Worm (Caenorhabditis elegans) whole organism, midembryonic: ENCODE data around the gene farl-11.

Experiments used
- T22C8.4 ChIP-seq: fragments of 200-800 bp; sonication (Bioruptor generic); IDR thresholded peaks from 2 replicates; pipeline ENCODE4 v1.3.6; 2022; ENCODE audit warnings: missing genetic modification characterization, missing compliant biosample characterization
- cog-1 ChIP-seq: sonication (generic microtip); optimal IDR thresholded peaks from 2 replicates; lab custom pipeline; 2016; ENCODE audit warnings: missing genetic modification characterization, missing compliant biosample characterization
- flt-1 ChIP-seq: fragments of 200-800 bp; sonication (Bioruptor generic); IDR thresholded peaks from 2 replicates; pipeline ENCODE4 v1.3.6; 2022; ENCODE audit warnings: missing genetic modification characterization, missing compliant biosample characterization
- klf-2 ChIP-seq: fragments of 200-800 bp; sonication (Bioruptor generic); conservative IDR thresholded peaks from 2 replicates; pipeline ENCODE4 v1.3.6; 2022; ENCODE audit warnings: missing genetic modification reagents, missing genetic modification characterization, missing compliant biosample characterization
- med-1 ChIP-seq: sonication (generic microtip); optimal IDR thresholded peaks from 2 replicates; lab custom pipeline; 2017; ENCODE audit warnings: missing genetic modification characterization, mild to moderate bottlenecking, missing compliant biosample characterization, antibody characterized with exemption, missing genetic modification reagents; ENCODE audit not compliant: insufficient read depth
- ref-1 ChIP-seq: fragments of 200-800 bp; sonication (Bioruptor generic); conservative IDR thresholded peaks from 2 replicates; pipeline ENCODE4 v1.3.6; 2022; ENCODE audit warnings: missing genetic modification reagents, missing genetic modification characterization, missing compliant biosample characterization
- tab-1 ChIP-seq: fragments of 200-800 bp; sonication (Bioruptor generic); IDR thresholded peaks from 2 replicates; pipeline ENCODE4 v1.3.6; 2022; ENCODE audit warnings: missing genetic modification characterization, missing compliant biosample characterization
- ztf-23 ChIP-seq: fragments of 200-800 bp; sonication (Bioruptor generic); IDR thresholded peaks from 2 replicates; pipeline ENCODE4 v1.3.6; 2022; ENCODE audit warnings: missing genetic modification reagents, missing genetic modification characterization, missing compliant biosample characterization
- ztf-29 ChIP-seq: fragments of 200-800 bp; sonication (Bioruptor generic); IDR thresholded peaks from 2 replicates; pipeline ENCODE4 v1.3.6; 2022; ENCODE audit warnings: missing genetic modification reagents, missing genetic modification characterization, missing compliant biosample characterization

Gene farl-11

DNA sequence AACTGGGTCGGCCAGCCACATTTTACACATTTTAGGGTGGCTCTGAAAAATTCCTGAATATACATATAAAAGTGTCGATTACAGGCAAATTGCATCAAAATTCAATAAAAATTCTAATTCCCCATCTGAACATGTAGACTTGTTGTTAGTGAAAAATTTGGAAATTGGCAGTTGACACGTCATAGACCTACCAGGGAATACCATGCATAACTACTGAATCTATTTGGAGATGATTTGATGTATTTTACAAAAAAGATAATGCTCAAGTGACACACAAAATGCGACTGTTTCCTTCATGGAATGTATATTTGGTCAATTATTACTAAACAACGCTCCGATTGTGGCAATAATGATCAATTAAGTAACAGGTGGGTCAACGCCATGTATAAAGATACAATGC, 21.6 kb upstream of the farl-11 start, which contains the start of gene F10E7.1:
Gene F10E7.1, plus strand, starts transcription at position 301 of the 400 bp plus-strand sequence.
- no peak for TF ChIP-seq ref-1 (GFP tag; lab: Robert Waterston, UW)
- no peak for TF ChIP-seq ztf-23 (GFP tag; lab: Robert Waterston, UW)
- no peak for TF ChIP-seq T22C8.4 (GFP tag; lab: Robert Waterston, UW)
- no peak for TF ChIP-seq med-1 (GFP tag; lab: Kevin White, UChicago)
- no peak for TF ChIP-seq flt-1 (GFP tag; lab: Robert Waterston, UW)
- no peak for TF ChIP-seq klf-2
- TF ChIP-seq ztf-29, result no peak
- TF ChIP-seq cog-1 (tag; lab: Kevin White, UChicago), result no peak

ce11 chrII:7122661-7123418, 18.0 kb upstream of the farl-11 start, which contains the start of gene F10E7.11:
Gene F10E7.11, minus strand, starts transcription at chrII:7122892.
- TF ChIP-seq med-1 (GFP tag; lab: Kevin White, UChicago), result no peak
- no peak for TF ChIP-seq flt-1 (GFP tag; lab: Robert Waterston, UW)
- TF ChIP-seq T22C8.4 (GFP tag; lab: Robert Waterston, UW), result no peak
- no peak for TF ChIP-seq ztf-23 (GFP tag; lab: Robert Waterston, UW)
- TF ChIP-seq tab-1 (GFP tag; lab: Robert Waterston, UW), result no peak
- TF ChIP-seq klf-2, result no peak
- no peak for TF ChIP-seq ztf-29
- no peak for TF ChIP-seq cog-1 (tag; lab: Kevin White, UChicago)
- TF ChIP-seq ref-1 (GFP tag; lab: Robert Waterston, UW), result no peak

ce11 chrII:7121762-7122292, 17.0 kb upstream of the farl-11 start, which contains the start of gene F10E7.2:
Gene F10E7.2, plus strand, starts transcription at chrII:7122242.
- TF ChIP-seq flt-1 (GFP tag; lab: Robert Waterston, UW), result no peak
- no peak for TF ChIP-seq klf-2
- no peak for TF ChIP-seq cog-1 (tag; lab: Kevin White, UChicago)
- no peak for TF ChIP-seq ref-1 (GFP tag; lab: Robert Waterston, UW)
- TF ChIP-seq T22C8.4 (GFP tag; lab: Robert Waterston, UW), result no peak
- no peak for TF ChIP-seq tab-1 (GFP tag; lab: Robert Waterston, UW)
- TF ChIP-seq ztf-29, result no peak
- no peak for TF ChIP-seq ztf-23 (GFP tag; lab: Robert Waterston, UW)
- no peak for TF ChIP-seq med-1 (GFP tag; lab: Kevin White, UChicago)

DNA sequence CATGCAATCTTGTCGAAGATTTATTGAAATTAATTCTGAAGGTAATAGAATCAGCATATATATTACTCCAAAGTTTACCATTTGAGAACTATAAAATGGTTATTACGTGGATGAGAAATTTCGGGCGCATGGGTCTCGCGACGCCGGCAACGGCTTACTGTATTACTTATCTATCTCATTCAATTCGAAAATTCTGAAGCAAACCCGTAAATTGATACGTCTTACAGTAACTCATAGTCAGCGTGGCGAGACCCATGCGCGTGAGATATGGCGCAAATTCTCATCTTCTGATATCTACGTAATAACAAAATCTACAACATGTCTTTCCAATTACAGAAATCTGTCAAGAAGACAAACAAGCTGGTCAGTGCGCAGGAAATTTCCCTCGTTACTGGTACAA, 14.7 kb upstream of the farl-11 start:
- TF ChIP-seq ztf-29 (no peak), ref-1 (GFP tag; lab: Robert Waterston, UW) (no peak), flt-1 (GFP tag; lab: Robert Waterston, UW) (no peak), cog-1 (tag; lab: Kevin White, UChicago) (no peak), klf-2 (no peak), ztf-23 (GFP tag; lab: Robert Waterston, UW) (no peak)

- TF ChIP-seq ref-1 (GFP tag; lab: Robert Waterston, UW) (no peak), cog-1 (tag; lab: Kevin White, UChicago) (no peak), med-1 (GFP tag; lab: Kevin White, UChicago) (no peak), T22C8.4 (GFP tag; lab: Robert Waterston, UW) (no peak), flt-1 (GFP tag; lab: Robert Waterston, UW) (no peak), klf-2 (no peak), ztf-29 (no peak), ztf-23 (GFP tag; lab: Robert Waterston, UW) (no peak), tab-1 (GFP tag; lab: Robert Waterston, UW) (no peak)
These were observed 11.5 kb upstream of the farl-11 start, which contains the start of gene spon-1 for ce11 chrII:7116350-7116749. Gene spon-1, plus strand, starts transcription at chrII:7116557.

DNA sequence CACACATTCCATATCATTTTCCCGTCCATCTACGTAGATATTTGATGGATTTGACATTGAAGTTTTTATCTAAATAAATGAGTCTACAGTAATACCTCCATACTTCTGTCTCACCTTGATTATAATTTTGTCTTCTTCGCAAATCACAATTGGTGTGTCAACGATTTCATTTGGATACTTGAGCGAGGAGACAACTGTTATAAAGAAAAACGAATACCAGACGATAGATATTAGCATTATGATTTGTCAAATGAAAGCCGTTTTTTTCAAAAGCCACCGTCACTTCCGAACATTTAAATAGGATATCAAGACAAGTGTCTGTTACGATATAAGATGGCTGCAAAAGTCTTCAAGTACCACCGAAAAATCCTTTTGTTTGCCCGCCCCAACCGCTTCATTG, 10.8 kb upstream of the farl-11 start, which contains the start of gene cutl-5:
Gene cutl-5, minus strand, starts transcription at position 269 of the 400 bp plus-strand sequence.
- TF ChIP-seq ref-1 (GFP tag; lab: Robert Waterston, UW), result no peak
- no peak for TF ChIP-seq ztf-23 (GFP tag; lab: Robert Waterston, UW)
- TF ChIP-seq flt-1 (GFP tag; lab: Robert Waterston, UW), result no peak
- no peak for TF ChIP-seq med-1 (GFP tag; lab: Kevin White, UChicago)
- TF ChIP-seq cog-1 (tag; lab: Kevin White, UChicago), result no peak
- TF ChIP-seq ztf-29, result no peak
- TF ChIP-seq T22C8.4 (GFP tag; lab: Robert Waterston, UW), result no peak
- no peak for TF ChIP-seq tab-1 (GFP tag; lab: Robert Waterston, UW)
- TF ChIP-seq klf-2, result no peak

- TF ChIP-seq ref-1 (GFP tag; lab: Robert Waterston, UW), result no peak
- TF ChIP-seq flt-1 (GFP tag; lab: Robert Waterston, UW), result no peak
- TF ChIP-seq ztf-23 (GFP tag; lab: Robert Waterston, UW), result no peak
- no peak for TF ChIP-seq ztf-29
These were observed 7.9 kb upstream of the farl-11 start, which contains the start of gene F10E7.6 for ce11 chrII:7112780-7113179. Gene F10E7.6, plus strand, starts transcription at chrII:7113080.

DNA sequence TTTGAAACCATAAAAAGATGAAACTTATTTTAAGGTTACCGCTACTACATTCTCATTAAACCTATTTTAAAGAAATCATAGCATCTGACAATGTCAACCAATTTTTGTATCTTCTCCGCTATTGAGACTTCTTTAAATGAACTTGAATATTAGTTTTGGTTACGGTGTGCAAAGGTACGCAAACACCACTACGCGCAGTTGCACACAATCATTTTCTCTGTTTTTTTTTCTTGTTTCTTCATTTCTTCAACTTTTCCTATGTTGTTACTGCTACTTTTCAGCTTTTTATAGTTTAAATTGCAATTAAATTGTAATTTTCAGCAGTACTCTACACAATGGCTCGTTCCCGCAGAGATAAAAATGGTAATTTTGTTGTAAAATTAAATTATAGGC, 6.8 kb upstream of the farl-11 start, which contains the start of gene F10E7.5:
Gene F10E7.5, plus strand, starts transcription at position 322 of the 393 bp plus-strand sequence.
- TF ChIP-seq cog-1 (tag; lab: Kevin White, UChicago) (peak; percentile 35), med-1 (GFP tag; lab: Kevin White, UChicago) (no peak), klf-2 (no peak)

DNA sequence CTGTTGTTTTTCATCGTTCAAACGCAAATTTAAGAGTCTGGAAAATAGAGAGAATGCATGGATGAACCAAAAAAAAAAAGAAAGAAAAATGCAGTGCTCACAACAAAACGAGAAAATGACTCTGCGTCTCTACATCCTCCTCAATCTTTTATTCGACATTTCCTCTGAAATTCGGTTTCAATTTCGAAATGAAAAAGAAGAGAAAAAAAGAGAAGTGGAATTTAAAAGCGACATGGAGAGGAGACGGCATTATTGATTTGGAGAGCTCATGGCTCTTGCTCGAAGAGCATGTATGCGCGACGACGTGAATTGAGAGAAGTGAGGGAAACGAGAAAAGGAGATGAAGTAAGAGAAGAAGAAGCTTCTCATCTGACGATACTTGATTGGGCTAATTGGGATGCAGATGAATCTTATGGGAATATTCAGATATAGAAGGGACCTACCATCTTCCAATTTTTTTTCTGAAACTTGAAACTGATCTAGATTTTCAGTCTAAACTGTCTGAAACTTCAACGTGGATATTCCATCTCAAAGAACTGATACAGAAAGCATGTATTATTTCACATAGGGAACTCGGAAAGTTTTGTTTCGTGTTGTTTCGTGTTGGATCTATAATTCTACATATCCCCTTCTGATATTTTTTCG, 6.3 kb upstream of the farl-11 start:
- TF ChIP-seq cog-1 (tag; lab: Kevin White, UChicago) (no peak), ref-1 (GFP tag; lab: Robert Waterston, UW) (no peak), klf-2 (no peak), ztf-23 (GFP tag; lab: Robert Waterston, UW) (no peak), T22C8.4 (GFP tag; lab: Robert Waterston, UW) (no peak), flt-1 (GFP tag; lab: Robert Waterston, UW) (no peak), ztf-29 (no peak), med-1 (GFP tag; lab: Kevin White, UChicago) (no peak), tab-1 (GFP tag; lab: Robert Waterston, UW) (no peak)
